Worm (Caenorhabditis elegans) whole organism, L1 larva: ENCODE measurements around the gene lgc-41.

Experiments
- C04F5.9 ChIP-seq: sonication (generic microtip); optimal IDR thresholded peaks from 2 replicates; lab custom pipeline; 2016; ENCODE audit warnings: missing genetic modification characterization, missing compliant biosample characterization
- C16A3.4 ChIP-seq: fragments of 150-350 bp; optimal IDR thresholded peaks from 2 replicates; lab custom pipeline; 2014; ENCODE audit warnings: missing biosample characterization, missing genetic modification characterization
- C34B4.2 ChIP-seq: sonication (generic microtip); optimal IDR thresholded peaks from 2 replicates; lab custom pipeline; 2017; ENCODE audit warnings: mild to moderate bottlenecking, missing genetic modification characterization, missing compliant biosample characterization
- blmp-1 ChIP-seq: fragments of 150-350 bp; optimal IDR thresholded peaks from 2 replicates; lab custom pipeline; 2014; ENCODE audit warnings: missing biosample characterization, missing genetic modification characterization
- ceh-82 ChIP-seq, 3 experiments: fragments of 150-350 bp in 1 of 3; sonication (generic microtip) in 2 of 3; optimal IDR thresholded peaks; 2 replicates each; lab custom pipeline; 2014 to 2017; ENCODE audit warnings: missing biosample characterization in 3 of 3, missing genetic modification characterization in 3 of 3
- ces-1 ChIP-seq: fragments of 150-350 bp; optimal IDR thresholded peaks from 2 replicates; lab custom pipeline; 2014; ENCODE audit warnings: missing biosample characterization, missing genetic modification reagents, missing genetic modification characterization
- efl-1 ChIP-seq, 4 experiments: fragments of 150-350 bp; optimal IDR thresholded peaks in 3 of 4; peaks in 1 of 4; 1 replicate in 1 of 4; 2 replicates in 3 of 4; lab custom pipeline; 2014; ENCODE audit warnings: missing biosample characterization in 2 of 4, missing genetic modification characterization in 2 of 4, missing genetic modification reagents in 2 of 4
- efl-3 ChIP-seq: fragments of 200-800 bp; sonication (Bioruptor generic); optimal IDR thresholded peaks from 2 replicates; lab custom pipeline; 2018; ENCODE audit warnings: mild to moderate bottlenecking, missing genetic modification characterization, missing compliant biosample characterization
- egl-13 ChIP-seq: sonication (generic microtip); optimal IDR thresholded peaks from 2 replicates; lab custom pipeline; 2016; ENCODE audit warnings: missing genotype, missing genetic modification reagents, missing genetic modification characterization, missing compliant biosample characterization
- egl-27 ChIP-seq, 2 experiments: fragments of 150-350 bp in 1 of 2; sonication (generic microtip); optimal IDR thresholded peaks; 3 replicates each; lab custom pipeline; 2017 to 2018; ENCODE audit warnings: missing biosample characterization in 2 of 2, missing genetic modification characterization in 2 of 2, missing genetic modification reagents in 2 of 2
- fkh-10 ChIP-seq: sonication (generic microtip); optimal IDR thresholded peaks from 2 replicates; lab custom pipeline; 2017; ENCODE audit warnings: missing biosample characterization, missing genetic modification reagents, missing genetic modification characterization
- fos-1 ChIP-seq: fragments of 150-350 bp; optimal IDR thresholded peaks from 2 replicates; lab custom pipeline; 2014; ENCODE audit warnings: missing biosample characterization, missing genetic modification characterization
- lin-13 ChIP-seq: fragments of 150-350 bp; optimal IDR thresholded peaks from 2 replicates; lab custom pipeline; 2014; ENCODE audit warnings: missing biosample characterization, missing genetic modification reagents, missing genetic modification characterization
- lin-14 ChIP-seq: fragments of 200-800 bp; sonication (Bioruptor generic); optimal IDR thresholded peaks from 2 replicates; lab custom pipeline; 2018; ENCODE audit warnings: mild to moderate bottlenecking, missing genetic modification characterization, moderate library complexity, missing compliant biosample characterization
- lin-15B ChIP-seq: fragments of 150-350 bp; sonication (generic microtip); optimal IDR thresholded peaks from 3 replicates; lab custom pipeline; 2014; ENCODE audit warnings: missing biosample characterization, missing genetic modification characterization
- lin-39 ChIP-seq: fragments of 150-350 bp; optimal IDR thresholded peaks from 2 replicates; lab custom pipeline; 2014; ENCODE audit warnings: missing biosample characterization, missing genetic modification reagents, missing genetic modification characterization
- lsy-2 ChIP-seq, 2 experiments: fragments of 150-350 bp; optimal IDR thresholded peaks; 2 replicates each; lab custom pipeline; 2014; ENCODE audit warnings: missing biosample characterization in 2 of 2, missing genetic modification characterization in 2 of 2
- mab-9 ChIP-seq: fragments of 200-800 bp; sonication (Bioruptor generic); IDR thresholded peaks from 2 replicates; pipeline ENCODE4 v1.3.6; 2022; ENCODE audit warnings: missing genetic modification reagents, missing genetic modification characterization, missing compliant biosample characterization
- mef-2 ChIP-seq: fragments of 150-350 bp; optimal IDR thresholded peaks from 2 replicates; lab custom pipeline; 2014; ENCODE audit warnings: missing biosample characterization, missing genetic modification characterization
- mep-1 ChIP-seq: fragments of 150-350 bp; optimal IDR thresholded peaks from 2 replicates; lab custom pipeline; 2014; ENCODE audit warnings: missing biosample characterization, missing genetic modification characterization
- nhr-19 ChIP-seq: fragments of 200-800 bp; sonication (Bioruptor generic); conservative IDR thresholded peaks from 2 replicates; pipeline ENCODE4 v1.3.6; 2022; ENCODE audit warnings: missing genetic modification characterization, missing compliant biosample characterization
- nhr-20 ChIP-seq: sonication (generic microtip); optimal IDR thresholded peaks from 2 replicates; lab custom pipeline; 2016; ENCODE audit warnings: mild to moderate bottlenecking, missing genetic modification characterization, missing compliant biosample characterization
- nhr-237 ChIP-seq: fragments of 150-350 bp; optimal IDR thresholded peaks from 2 replicates; lab custom pipeline; 2014; ENCODE audit warnings: missing biosample characterization, missing genetic modification characterization
- nhr-28 ChIP-seq: fragments of 150-350 bp; optimal IDR thresholded peaks from 2 replicates; lab custom pipeline; 2014; ENCODE audit warnings: missing biosample characterization, missing genetic modification characterization
- nhr-47 ChIP-seq: sonication (generic microtip); optimal IDR thresholded peaks from 2 replicates; lab custom pipeline; 2016; ENCODE audit warnings: mild to moderate bottlenecking, missing genetic modification characterization, moderate library complexity, missing compliant biosample characterization
- nhr-71 ChIP-seq: sonication (generic microtip); optimal IDR thresholded peaks from 2 replicates; lab custom pipeline; 2016; ENCODE audit warnings: mild to moderate bottlenecking, missing genetic modification characterization, moderate library complexity, missing compliant biosample characterization
- nhr-77 ChIP-seq: fragments of 150-350 bp; optimal IDR thresholded peaks from 2 replicates; lab custom pipeline; 2014; ENCODE audit warnings: missing biosample characterization, missing genetic modification characterization
- nhr-84 ChIP-seq: sonication (generic microtip); optimal IDR thresholded peaks from 2 replicates; lab custom pipeline; 2017; ENCODE audit warnings: missing biosample characterization, missing genetic modification characterization
- nhr-85 ChIP-seq: sonication (generic microtip); peaks from one replicate; lab custom pipeline; 2016; ENCODE audit warnings: missing genetic modification characterization, inconsistent platforms, missing compliant biosample characterization
- nhr-90 ChIP-seq: sonication (generic microtip); optimal IDR thresholded peaks from 2 replicates; lab custom pipeline; 2016; ENCODE audit warnings: mild to moderate bottlenecking, missing genetic modification characterization, missing compliant biosample characterization; ENCODE audit not compliant: poor library complexity
- rnt-1 ChIP-seq: sonication (generic microtip); optimal IDR thresholded peaks from 2 replicates; lab custom pipeline; 2016; ENCODE audit warnings: mild to moderate bottlenecking, missing genetic modification characterization, moderate library complexity, missing compliant biosample characterization
- snu-23 ChIP-seq: sonication (generic microtip); optimal IDR thresholded peaks from 2 replicates; lab custom pipeline; 2016; ENCODE audit warnings: missing genetic modification characterization, missing compliant biosample characterization
- sox-4 ChIP-seq: sonication (generic microtip); optimal IDR thresholded peaks from 2 replicates; lab custom pipeline; 2016; ENCODE audit warnings: missing genetic modification characterization, missing compliant biosample characterization
- tlp-1 ChIP-seq: fragments of 150-350 bp; optimal IDR thresholded peaks from 2 replicates; lab custom pipeline; 2014; ENCODE audit warnings: missing biosample characterization, missing genetic modification characterization
- unc-62 ChIP-seq: fragments of 150-350 bp; optimal IDR thresholded peaks from 2 replicates; lab custom pipeline; 2014; ENCODE audit warnings: missing biosample characterization, missing genetic modification reagents, missing genetic modification characterization
- unc-98 ChIP-seq: fragments of 200-800 bp; sonication (Bioruptor generic); IDR thresholded peaks from 2 replicates; pipeline ENCODE4 v1.3.6; 2022; ENCODE audit warnings: missing genetic modification characterization, missing compliant biosample characterization
- vab-15 ChIP-seq: sonication (generic microtip); optimal IDR thresholded peaks from 2 replicates; lab custom pipeline; 2017; ENCODE audit warnings: missing genotype, mild to moderate bottlenecking, missing genetic modification characterization, missing compliant biosample characterization
- xbp-1 ChIP-seq: sonication (generic microtip); optimal IDR thresholded peaks from 2 replicates; lab custom pipeline; 2016; ENCODE audit warnings: missing genetic modification characterization, missing compliant biosample characterization
- zag-1 ChIP-seq: fragments of 150-350 bp; optimal IDR thresholded peaks from 2 replicates; lab custom pipeline; 2014; ENCODE audit warnings: missing biosample characterization, missing genetic modification characterization
- zip-4 ChIP-seq: fragments of 200-800 bp; sonication (Bioruptor generic); optimal IDR thresholded peaks from 2 replicates; lab custom pipeline; 2018; ENCODE audit warnings: mild to moderate bottlenecking, missing genetic modification characterization, moderate library complexity, missing compliant biosample characterization
- ztf-11 ChIP-seq, 2 experiments: sonication (generic microtip); optimal IDR thresholded peaks; 2 replicates each; lab custom pipeline; 2016 to 2017; ENCODE audit warnings: missing genetic modification characterization in 2 of 2, missing biosample characterization in 1 of 2, missing compliant biosample characterization in 1 of 2
- ztf-4 ChIP-seq: fragments of 150-350 bp; optimal IDR thresholded peaks from 2 replicates; lab custom pipeline; 2014; ENCODE audit warnings: missing biosample characterization, missing genetic modification characterization

The lgc-41 gene

DNA sequence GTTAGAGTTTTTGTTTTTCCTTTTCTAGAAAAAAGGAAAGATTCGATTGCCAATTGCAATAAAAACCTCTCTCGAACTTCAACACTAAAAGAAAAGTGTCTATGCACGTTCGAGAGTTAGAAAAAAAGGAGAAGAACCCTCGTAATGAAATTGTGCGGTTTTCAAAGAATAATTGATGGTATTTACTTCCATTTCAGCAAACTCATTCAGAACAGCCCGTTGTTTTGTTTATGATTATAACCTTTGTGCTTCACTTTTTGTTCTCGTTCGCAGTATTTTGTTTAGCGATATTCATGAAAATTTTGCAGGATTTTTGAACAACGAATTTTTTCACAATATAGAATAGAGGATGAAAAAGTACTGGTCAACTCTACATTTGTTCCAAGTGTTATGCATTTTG is at the start of gene lgc-41:
Gene lgc-41, plus strand, starts transcription at position 301 of the 400 bp plus-strand sequence.
- TF ChIP-seq nhr-237 (tag; lab: Kevin White, UChicago) (no peak), fkh-10 (no peak)

DNA sequence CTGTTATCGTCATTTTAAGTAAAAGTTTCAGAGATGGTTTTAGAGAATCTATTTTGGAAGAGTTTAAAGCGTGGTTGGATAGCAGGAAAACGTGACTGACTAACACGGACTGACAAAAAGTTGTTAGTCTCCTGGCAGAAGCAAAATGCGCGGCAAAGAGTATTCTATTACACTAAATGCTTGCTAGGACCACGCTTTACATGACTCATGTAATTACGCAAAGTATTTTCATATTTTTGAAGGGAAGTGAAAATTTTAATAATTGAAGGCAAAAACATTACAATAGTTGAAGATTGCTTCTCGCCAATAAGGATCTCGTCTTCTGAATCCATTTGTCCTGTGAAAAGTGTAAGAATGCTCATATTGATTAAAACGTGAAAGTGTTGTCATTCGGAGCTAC is 47.9 kb upstream of the lgc-41 start, which contains the start of gene gur-3:
Gene gur-3, minus strand, starts transcription at position 101 of the 400 bp plus-strand sequence.
- no peak for TF ChIP-seq xbp-1 (tag; lab: Kevin White, UChicago)
- no peak for TF ChIP-seq sox-4 (tag; lab: Kevin White, UChicago)

DNA sequence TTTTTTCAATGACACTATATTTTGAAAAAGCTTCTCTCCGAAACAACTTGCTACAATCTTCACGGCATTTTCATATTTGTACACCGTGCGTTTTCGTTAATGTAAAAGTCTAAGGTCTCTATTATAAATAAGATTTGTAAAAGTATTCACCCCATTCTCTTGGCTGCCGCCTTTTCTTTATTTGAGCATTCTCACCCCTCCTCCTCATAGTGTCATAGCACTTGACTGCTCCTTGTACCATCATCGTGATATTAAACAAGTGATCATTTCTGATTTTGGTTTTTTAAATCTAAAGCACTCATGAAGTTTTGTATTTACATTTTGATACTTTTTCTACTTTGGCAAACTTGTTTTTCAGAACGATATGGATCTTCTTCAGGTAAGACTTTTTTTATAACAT is 47.2 kb upstream of the lgc-41 start, which contains the start of gene ZC504.1:
Gene ZC504.1, plus strand, starts transcription at position 301 of the 400 bp plus-strand sequence.
- TF ChIP-seq efl-1 (optimal IDR thresholded peaks at IDR 0.05; lab: Kevin White, UChicago) (no peak), efl-1 (GFP tag; optimal IDR thresholded peaks at IDR 0.05 in 1 of 2; lab: Kevin White, UChicago) (peak in 1 of 2 experiments; percentile 51), egl-27 (tag; optimal IDR thresholded peaks at IDR 0.05; lab: Kevin White, UChicago) (no peak)

DNA sequence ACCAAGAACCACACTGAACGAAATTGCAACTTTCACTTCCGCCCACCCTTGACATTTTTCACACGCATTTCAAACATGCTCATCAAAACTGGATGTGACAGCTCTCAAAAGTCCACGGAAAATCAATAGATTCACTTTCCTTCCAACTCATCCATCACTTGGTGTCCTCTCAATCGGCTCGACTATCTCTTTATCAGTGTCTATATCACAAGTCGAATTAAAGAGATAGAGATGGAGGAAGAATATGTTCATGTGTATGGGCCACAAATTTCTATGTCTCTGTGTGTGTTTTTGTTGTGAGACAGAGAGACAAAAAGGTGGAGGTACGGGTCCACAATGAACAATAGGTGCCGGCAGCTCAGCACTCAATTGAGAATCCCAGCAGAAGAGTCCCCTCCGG is 43.5 kb upstream of the lgc-41 start:
- TF ChIP-seq C16A3.4 (tag; lab: Kevin White, UChicago), result no peak
- no peak for TF ChIP-seq unc-62 (GFP tag; lab: Kevin White, UChicago)
- TF ChIP-seq nhr-71 (tag; lab: Kevin White, UChicago), result peak; percentile 56
- TF ChIP-seq lin-39, result peak; percentile 37
- no peak for TF ChIP-seq blmp-1
- peak; percentile 64 for TF ChIP-seq rnt-1 (tag; lab: Kevin White, UChicago)
- no peak for TF ChIP-seq C34B4.2 (tag; lab: Kevin White, UChicago)
- TF ChIP-seq lsy-2 (tag; optimal IDR thresholded peaks at IDR 0.05; lab: Kevin White, UChicago), result no peak
- TF ChIP-seq nhr-47, result no peak
- TF ChIP-seq fos-1 (tag; lab: Kevin White, UChicago), result no peak
- peak; percentile 7; the same call in 1 of the 2 replicates for TF ChIP-seq nhr-19 (GFP tag; lab: Robert Waterston, UW)
- no peak for TF ChIP-seq lin-15B (tag; lab: Kevin White, UChicago)
- TF ChIP-seq ztf-4 (tag; lab: Kevin White, UChicago), result no peak
- TF ChIP-seq nhr-28, result no peak
- TF ChIP-seq ztf-11 (tag; optimal IDR thresholded peaks at IDR 0.05; lab: Kevin White, UChicago), result no peak
- no peak for TF ChIP-seq zag-1 (tag; lab: Kevin White, UChicago)
- TF ChIP-seq snu-23, result no peak
- peak; percentile 74 for TF ChIP-seq lin-14 (GFP tag; lab: Kevin White, UChicago)
- no peak for TF ChIP-seq efl-3 (GFP tag; lab: Kevin White, UChicago)
- no peak for TF ChIP-seq C04F5.9 (tag; lab: Kevin White, UChicago)
- TF ChIP-seq nhr-84 (tag; lab: Kevin White, UChicago), result no peak

DNA sequence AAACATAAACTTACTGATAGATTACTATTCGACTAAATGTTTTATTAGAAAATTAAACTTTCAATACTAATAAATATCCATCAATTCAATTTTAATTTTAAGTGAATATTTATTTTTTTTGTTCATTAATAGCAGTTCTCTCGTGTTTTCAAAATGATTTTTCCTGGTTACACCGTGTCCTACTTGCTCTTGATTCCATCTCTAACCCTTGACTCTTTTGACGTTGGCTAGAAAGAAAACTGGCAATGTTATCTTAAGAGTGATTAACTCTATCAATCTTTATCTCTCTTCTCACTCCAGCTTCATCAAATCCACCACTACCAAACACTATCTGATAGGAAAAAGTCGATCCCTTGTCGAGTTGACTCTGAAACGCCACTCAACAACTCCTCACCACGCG is 41.6 kb upstream of the lgc-41 start, which contains the start of gene acr-8:
Gene acr-8, plus strand, starts transcription at position 301 of the 400 bp plus-strand sequence.
- TF ChIP-seq nhr-85 (peak; percentile 13), lin-14 (GFP tag; lab: Kevin White, UChicago) (no peak), nhr-20 (tag; lab: Kevin White, UChicago) (no peak), nhr-90 (tag; lab: Kevin White, UChicago) (no peak), ces-1 (GFP tag; lab: Kevin White, UChicago) (no peak)

DNA sequence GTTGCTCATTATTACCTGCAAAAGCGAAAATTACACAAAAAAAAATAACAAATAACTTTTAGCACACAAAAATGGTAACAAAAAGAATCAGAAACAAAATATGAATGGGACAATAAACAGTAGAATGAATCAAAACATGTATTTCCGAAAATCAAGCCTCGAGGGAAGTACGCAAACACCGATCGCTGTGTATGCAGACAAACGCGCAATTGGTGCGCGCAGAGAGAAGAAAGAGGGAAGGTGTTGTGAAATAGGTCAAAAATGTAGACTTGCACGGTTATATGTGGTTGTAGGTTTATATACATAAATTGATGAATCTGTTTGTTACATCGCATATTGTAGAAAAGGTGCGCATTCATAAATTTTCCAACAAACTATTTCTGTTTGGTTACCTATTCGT is 34.3 kb upstream of the lgc-41 start, which contains the start of gene cdk-11.2:
Gene cdk-11.2, minus strand, starts transcription at position 23 of the 400 bp plus-strand sequence.
- TF ChIP-seq nhr-90 (tag; lab: Kevin White, UChicago) (peak; percentile 43), lin-13 (GFP tag; lab: Kevin White, UChicago) (no peak), nhr-77 (tag; lab: Kevin White, UChicago) (peak; percentile 37), blmp-1 (peak; percentile 79), vab-15 (tag; lab: Kevin White, UChicago) (no peak), egl-13 (tag; lab: Kevin White, UChicago) (no peak), unc-98 (no peak), ces-1 (GFP tag; lab: Kevin White, UChicago) (no peak), nhr-20 (tag; lab: Kevin White, UChicago) (peak; percentile 68), mef-2 (no peak), efl-1 (optimal IDR thresholded peaks at IDR 0.05; lab: Kevin White, UChicago) (peak; percentile 55 to 61), efl-1 (GFP tag; optimal IDR thresholded peaks at IDR 0.05 in 1 of 2; lab: Kevin White, UChicago) (peak; percentile 34 to 91), mab-9 (GFP tag; lab: Robert Waterston, UW) (no peak), ztf-11 (tag; optimal IDR thresholded peaks at IDR 0.05; lab: Kevin White, UChicago) (peak in 1 of 2 experiments; percentile 3), ceh-82 (tag; optimal IDR thresholded peaks at IDR 0.05; lab: Kevin White, UChicago) (peak; percentile 48 to 85 (median 53)), egl-27 (tag; optimal IDR thresholded peaks at IDR 0.05; lab: Kevin White, UChicago) (no peak), tlp-1 (tag; lab: Kevin White, UChicago) (no peak), mep-1 (tag; lab: Kevin White, UChicago) (peak; percentile 90), zip-4 (GFP tag; lab: Kevin White, UChicago) (peak; percentile 73), C34B4.2 (tag; lab: Kevin White, UChicago) (no peak)
